Worm (Caenorhabditis elegans) whole organism, L2 larva: ENCODE results near the gene Y102A5C.2.

ENCODE experiments used
- F13H6.1 ChIP-seq: sonication (generic microtip); optimal IDR thresholded peaks from 2 replicates; lab custom pipeline; 2016; ENCODE audit warnings: missing genetic modification characterization, missing compliant biosample characterization
- R02D3.7 ChIP-seq: fragments of 150-350 bp; optimal IDR thresholded peaks from 2 replicates; lab custom pipeline; 2014; ENCODE audit warnings: missing biosample characterization, missing genetic modification characterization
- Y55F3AM.14 ChIP-seq: fragments of 200-800 bp; sonication (Bioruptor generic); optimal IDR thresholded peaks from 2 replicates; lab custom pipeline; 2018; ENCODE audit warnings: mild to moderate bottlenecking, missing genetic modification characterization, missing compliant biosample characterization
- ZK546.5 ChIP-seq: sonication (generic microtip); optimal IDR thresholded peaks from 2 replicates; lab custom pipeline; 2017; ENCODE audit warnings: missing biosample characterization, missing genetic modification characterization
- alr-1 ChIP-seq: fragments of 150-350 bp; optimal IDR thresholded peaks from 2 replicates; lab custom pipeline; 2014; ENCODE audit warnings: missing biosample characterization, missing genetic modification characterization
- aly-2 ChIP-seq: fragments of 150-350 bp; optimal IDR thresholded peaks from 2 replicates; lab custom pipeline; 2014; ENCODE audit warnings: missing biosample characterization, missing genetic modification characterization
- ama-1 ChIP-seq: fragments of 150-350 bp; optimal IDR thresholded peaks from 2 replicates; lab custom pipeline; 2018; ENCODE audit warnings: inconsistent platforms
- blmp-1 ChIP-seq: sonication (generic microtip); optimal IDR thresholded peaks from 2 replicates; lab custom pipeline; 2017; ENCODE audit warnings: missing genetic modification characterization, mild to moderate bottlenecking, missing compliant biosample characterization, antibody characterized with exemption, moderate library complexity; ENCODE audit not compliant: insufficient read depth
- ceh-16 ChIP-seq: fragments of 150-350 bp; optimal IDR thresholded peaks from 2 replicates; lab custom pipeline; 2014; ENCODE audit warnings: missing biosample characterization, missing genetic modification characterization
- ceh-82 ChIP-seq: fragments of 150-350 bp; optimal IDR thresholded peaks from 2 replicates; lab custom pipeline; 2014; ENCODE audit warnings: missing biosample characterization, missing genetic modification characterization
- egl-27 ChIP-seq: sonication (generic microtip); optimal IDR thresholded peaks from 3 replicates; lab custom pipeline; 2017; ENCODE audit warnings: missing biosample characterization, missing genetic modification reagents, missing genetic modification characterization
- elt-3 ChIP-seq: sonication (generic microtip); optimal IDR thresholded peaks from 2 replicates; lab custom pipeline; 2017; ENCODE audit warnings: missing biosample characterization, missing genetic modification characterization
- fos-1 ChIP-seq: fragments of 150-350 bp; optimal IDR thresholded peaks from 2 replicates; lab custom pipeline; 2014; ENCODE audit warnings: missing biosample characterization, missing genetic modification characterization
- gmeb-1 ChIP-seq: fragments of 150-350 bp; optimal IDR thresholded peaks from 2 replicates; lab custom pipeline; 2014; ENCODE audit warnings: missing biosample characterization, missing genetic modification characterization
- lin-13 ChIP-seq: fragments of 150-350 bp; optimal IDR thresholded peaks from 2 replicates; lab custom pipeline; 2014; ENCODE audit warnings: missing biosample characterization, missing genetic modification reagents, missing genetic modification characterization
- lin-39 ChIP-seq: fragments of 150-350 bp; optimal IDR thresholded peaks from 2 replicates; lab custom pipeline; 2014; ENCODE audit warnings: missing biosample characterization, missing genetic modification reagents, missing genetic modification characterization
- lsy-2 ChIP-seq, 2 experiments: fragments of 150-350 bp in 1 of 2; sonication (generic microtip) in 1 of 2; optimal IDR thresholded peaks; 2 replicates each; lab custom pipeline; 2014 to 2017; ENCODE audit warnings: missing biosample characterization in 2 of 2, missing genetic modification characterization in 2 of 2
- mab-5 ChIP-seq: fragments of 150-350 bp; optimal IDR thresholded peaks from 2 replicates; lab custom pipeline; 2014; ENCODE audit warnings: missing biosample characterization, missing genetic modification characterization
- mbf-1 ChIP-seq: sonication (generic microtip); optimal IDR thresholded peaks from 2 replicates; lab custom pipeline; 2017; ENCODE audit warnings: missing biosample characterization, missing genetic modification characterization
- nhr-10 ChIP-seq: sonication (generic microtip); optimal IDR thresholded peaks from 2 replicates; lab custom pipeline; 2017; ENCODE audit warnings: missing biosample characterization, missing genetic modification characterization
- nhr-11 ChIP-seq: fragments of 150-350 bp; optimal IDR thresholded peaks from 2 replicates; lab custom pipeline; 2014; ENCODE audit warnings: missing biosample characterization, missing genetic modification characterization
- nhr-12 ChIP-seq: fragments of 150-350 bp; optimal IDR thresholded peaks from 2 replicates; lab custom pipeline; 2014; ENCODE audit warnings: missing biosample characterization, missing genetic modification characterization
- nhr-129 ChIP-seq: fragments of 150-350 bp; optimal IDR thresholded peaks from 2 replicates; lab custom pipeline; 2014; ENCODE audit warnings: missing biosample characterization, missing genetic modification characterization
- nhr-21 ChIP-seq: fragments of 150-350 bp; optimal IDR thresholded peaks from 2 replicates; lab custom pipeline; 2014; ENCODE audit warnings: missing biosample characterization, missing genetic modification characterization
- nhr-23 ChIP-seq: fragments of 150-350 bp; optimal IDR thresholded peaks from 2 replicates; lab custom pipeline; 2014; ENCODE audit warnings: missing biosample characterization, missing genetic modification reagents, missing genetic modification characterization
- nhr-25 ChIP-seq: fragments of 150-350 bp; sonication (generic microtip); optimal IDR thresholded peaks from 3 replicates; lab custom pipeline; 2014; ENCODE audit warnings: missing biosample characterization, missing genetic modification characterization
- nhr-6 ChIP-seq: fragments of 150-350 bp; optimal IDR thresholded peaks from 2 replicates; lab custom pipeline; 2014; ENCODE audit warnings: missing biosample characterization, missing genetic modification characterization
- peb-1 ChIP-seq: fragments of 150-350 bp; optimal IDR thresholded peaks from 2 replicates; lab custom pipeline; 2014; ENCODE audit warnings: missing biosample characterization, missing genetic modification characterization
- sem-4 ChIP-seq: fragments of 150-350 bp; optimal IDR thresholded peaks from 2 replicates; lab custom pipeline; 2014; ENCODE audit warnings: missing biosample characterization, missing genetic modification reagents, missing genetic modification characterization
- skn-1 ChIP-seq: sonication (generic microtip); optimal IDR thresholded peaks from 2 replicates; lab custom pipeline; 2017; ENCODE audit warnings: missing biosample characterization, missing genetic modification characterization
- sma-9 ChIP-seq, 2 experiments: fragments of 150-350 bp in 1 of 2; sonication (generic microtip) in 1 of 2; optimal IDR thresholded peaks; 2 replicates each; lab custom pipeline; 2014 to 2016; ENCODE audit warnings: missing genetic modification characterization in 2 of 2, mild to moderate bottlenecking in 1 of 2, missing biosample characterization in 1 of 2, missing compliant biosample characterization in 1 of 2, missing genetic modification reagents in 1 of 2, moderate library complexity in 1 of 2
- snpc-4 ChIP-seq: fragments of 150-350 bp; optimal IDR thresholded peaks from 2 replicates; lab custom pipeline; 2014; ENCODE audit warnings: missing biosample characterization, missing genetic modification characterization
- unc-39 ChIP-seq: fragments of 150-350 bp; optimal IDR thresholded peaks from 2 replicates; lab custom pipeline; 2014; ENCODE audit warnings: missing biosample characterization, missing genetic modification characterization
- unc-62 ChIP-seq: fragments of 150-350 bp; optimal IDR thresholded peaks from 2 replicates; lab custom pipeline; 2014; ENCODE audit warnings: missing biosample characterization, missing genetic modification reagents, missing genetic modification characterization
- zag-1 ChIP-seq: fragments of 150-350 bp; optimal IDR thresholded peaks from 2 replicates; lab custom pipeline; 2014; ENCODE audit warnings: missing biosample characterization, missing genetic modification characterization
- ztf-1 ChIP-seq: fragments of 200-800 bp; sonication (Bioruptor generic); conservative IDR thresholded peaks from 2 replicates; pipeline ENCODE4 v1.3.6; 2022; ENCODE audit warnings: missing genetic modification characterization, missing compliant biosample characterization
- ztf-11 ChIP-seq: sonication (generic microtip); optimal IDR thresholded peaks from 2 replicates; lab custom pipeline; 2017; ENCODE audit warnings: missing biosample characterization, missing genetic modification characterization
- ztf-4 ChIP-seq: fragments of 150-350 bp; optimal IDR thresholded peaks from 2 replicates; lab custom pipeline; 2014; ENCODE audit warnings: missing biosample characterization, missing genetic modification characterization

Gene Y102A5C.2

ce11 chrV:16911934-16912333 lies 6.6 kb upstream of the Y102A5C.2 start, which contains the start of gene nhr-116:
nhr-116 (plus strand) TSS chrV:16912234.
- TF ChIP-seq fos-1 (no peak), aly-2 (tag; lab: Kevin White, UChicago) (no peak), zag-1 (tag; lab: Kevin White, UChicago) (no peak), unc-39 (no peak), alr-1 (tag; lab: Kevin White, UChicago) (no peak), nhr-11 (tag; lab: Kevin White, UChicago) (no peak), nhr-21 (tag; lab: Kevin White, UChicago) (no peak), ZK546.5 (tag; lab: Kevin White, UChicago) (no peak), gmeb-1 (tag; lab: Kevin White, UChicago) (no peak)

DNA sequence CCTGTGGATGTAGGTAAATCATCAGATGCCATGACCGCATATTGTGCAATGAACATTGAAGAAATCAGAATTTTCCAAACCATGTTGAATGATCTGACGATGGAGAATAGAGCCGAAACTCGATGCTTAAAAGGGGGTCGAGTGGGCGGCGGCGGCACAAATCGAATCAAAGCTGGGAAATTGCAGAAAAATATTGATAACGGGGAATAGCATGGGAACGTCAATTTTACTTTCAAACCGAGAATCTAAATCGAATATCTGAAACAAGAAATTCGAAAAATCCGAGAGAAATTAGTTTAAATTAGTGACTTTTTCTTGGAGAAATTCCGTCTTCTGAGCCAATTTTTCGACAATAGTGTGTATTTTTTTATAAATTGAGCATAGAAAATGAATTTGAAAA lies 2.5 kb upstream of the Y102A5C.2 start, which contains the start of gene F09C6.10:
F09C6.10 (minus strand) TSS at position 101 of the 400 bp plus-strand sequence.
- no peak for TF ChIP-seq ztf-1
- no peak for TF ChIP-seq peb-1
- no peak for TF ChIP-seq ztf-11 (tag; lab: Kevin White, UChicago)
- TF ChIP-seq ceh-16, result no peak
- TF ChIP-seq alr-1 (tag; lab: Kevin White, UChicago), result no peak
- no peak for TF ChIP-seq F13H6.1 (tag; lab: Kevin White, UChicago)
- TF ChIP-seq mbf-1, result no peak
- TF ChIP-seq Y55F3AM.14, result no peak
- no peak for TF ChIP-seq nhr-11 (tag; lab: Kevin White, UChicago)
- TF ChIP-seq ama-1 (lab: Kevin White, UChicago), result no peak
- no peak for TF ChIP-seq nhr-10
- TF ChIP-seq egl-27, result no peak
- no peak for TF ChIP-seq R02D3.7 (tag; lab: Kevin White, UChicago)
- no peak for TF ChIP-seq lin-13
- no peak for TF ChIP-seq lsy-2 (tag; optimal IDR thresholded peaks at IDR 0.05; lab: Kevin White, UChicago)
- no peak for TF ChIP-seq nhr-6 (tag; lab: Kevin White, UChicago)
- TF ChIP-seq lin-39 (tag; lab: Kevin White, UChicago), result no peak
- TF ChIP-seq aly-2 (tag; lab: Kevin White, UChicago), result no peak
- TF ChIP-seq, all 48 proteins: peak for 0

- TF ChIP-seq lin-39 (tag; lab: Kevin White, UChicago) (no peak), nhr-25 (tag; lab: Kevin White, UChicago) (no peak), mab-5 (tag; lab: Kevin White, UChicago) (no peak), sem-4 (tag; lab: Kevin White, UChicago) (no peak), peb-1 (no peak), ztf-1 (no peak), Y55F3AM.14 (no peak)
Observed at ce11 chrV:16919675-16920074, 1.1 kb downstream of the Y102A5C.2 start.

DNA sequence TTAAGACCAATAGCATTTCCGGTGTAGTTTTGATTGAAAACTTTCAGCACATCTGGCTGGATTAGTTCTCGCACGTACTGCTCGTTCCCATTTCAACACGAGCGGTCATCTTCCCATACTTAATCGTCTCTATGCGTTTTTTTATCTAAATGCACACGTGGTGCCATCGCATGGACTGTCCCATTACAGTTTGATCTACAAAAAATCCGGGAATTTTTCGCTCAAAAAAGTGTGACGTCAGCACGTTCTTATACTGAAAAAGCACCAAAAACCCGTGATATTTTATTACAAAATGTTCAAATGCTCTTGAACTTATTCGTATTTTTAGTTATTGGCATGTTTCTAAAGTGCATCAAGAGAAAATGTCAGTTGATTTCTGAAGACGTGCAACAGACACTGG lies 3.4 kb downstream of the Y102A5C.2 start, which contains the start of gene Y102A5C.4:
Y102A5C.4 (plus strand) TSS at position 301 of the 400 bp plus-strand sequence.
- TF ChIP-seq nhr-25 (tag; lab: Kevin White, UChicago) (no peak), unc-39 (no peak), nhr-12 (tag; lab: Kevin White, UChicago) (no peak), elt-3 (tag; lab: Kevin White, UChicago) (no peak), nhr-23 (tag; lab: Kevin White, UChicago) (no peak)
- TF ChIP-seq, all 48 proteins: peak for 0

ce11 chrV:16927345-16927744 lies 8.8 kb downstream of the Y102A5C.2 start, which contains the start of gene Y102A5C.36:
Y102A5C.36 (minus strand) TSS chrV:16927445.
- TF ChIP-seq lsy-2 (tag; optimal IDR thresholded peaks at IDR 0.05; lab: Kevin White, UChicago), result no peak
- no peak for TF ChIP-seq ztf-1
- TF ChIP-seq nhr-6 (tag; lab: Kevin White, UChicago), result no peak
- no peak for TF ChIP-seq ama-1 (lab: Kevin White, UChicago)
- TF ChIP-seq nhr-23 (tag; lab: Kevin White, UChicago), result no peak
- no peak for TF ChIP-seq snpc-4 (tag; lab: Kevin White, UChicago)
- TF ChIP-seq nhr-25 (tag; lab: Kevin White, UChicago), result no peak
- no peak for TF ChIP-seq F13H6.1 (tag; lab: Kevin White, UChicago)
- no peak for TF ChIP-seq elt-3 (tag; lab: Kevin White, UChicago)
- no peak for TF ChIP-seq sma-9 (GFP tag; optimal IDR thresholded peaks at IDR 0.05; lab: Kevin White, UChicago)
- no peak for TF ChIP-seq sma-9 (tag; optimal IDR thresholded peaks at IDR 0.05; lab: Kevin White, UChicago)
- no peak for TF ChIP-seq skn-1 (tag; lab: Kevin White, UChicago)
- no peak for TF ChIP-seq ZK546.5 (tag; lab: Kevin White, UChicago)
- TF ChIP-seq blmp-1 (tag; lab: Kevin White, UChicago), result no peak
- no peak for TF ChIP-seq fos-1
- no peak for TF ChIP-seq ceh-82 (tag; lab: Kevin White, UChicago)
- no peak for TF ChIP-seq zag-1 (tag; lab: Kevin White, UChicago)
- no peak for TF ChIP-seq unc-62 (GFP tag; lab: Kevin White, UChicago)
- TF ChIP-seq nhr-129 (tag; lab: Kevin White, UChicago), result no peak
- TF ChIP-seq ztf-4 (tag; lab: Kevin White, UChicago), result no peak
